Worm (Caenorhabditis elegans): ENCODE results near the gene ubc-24.

DNA sequence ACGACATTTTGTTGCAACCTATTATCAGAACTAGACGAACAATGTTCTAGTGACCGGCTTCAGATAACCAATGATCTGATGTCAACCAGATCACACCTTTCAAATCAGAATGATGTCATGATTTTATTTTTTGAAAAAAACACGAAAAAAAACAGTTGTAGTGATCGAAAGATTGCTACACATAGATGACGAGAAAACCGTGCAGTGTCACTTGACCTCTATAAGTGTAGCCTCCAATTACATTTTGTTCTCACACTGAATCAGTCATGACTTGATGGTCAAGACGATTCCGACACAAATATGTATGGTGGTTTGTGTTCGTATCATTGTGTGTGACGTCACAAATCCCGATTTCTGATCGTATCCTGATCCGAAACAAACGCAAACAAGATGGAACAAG lies 34.7 kb downstream of the ubc-24 start:
- TF ChIP-seq B0336.3 (GFP tag; IDR thresholded peaks at IDR 0.05), result no peak
- TF ChIP-seq snpc-4 (GFP tag; optimal IDR thresholded peaks at IDR 0.05), result no peak
- no peak for TF ChIP-seq snpc-4 (tag; optimal IDR thresholded peaks at IDR 0.05)
- TF ChIP-seq T07F8.4 (tag; optimal IDR thresholded peaks at IDR 0.05), result no peak
- no peak for TF ChIP-seq snpc-1.1 (tag; optimal IDR thresholded peaks at IDR 0.05; ENCODE audit: insufficient read depth)
- no peak for TF ChIP-seq ceh-79 (tag; optimal IDR thresholded peaks at IDR 0.05)
- peak; percentile 6 for TF ChIP-seq atf-7 (tag; optimal IDR thresholded peaks at IDR 0.05)
- no peak for TF ChIP-seq unc-130 (GFP tag; optimal IDR thresholded peaks at IDR 0.05)
- no peak for TF ChIP-seq F10E7.11 (tag; optimal IDR thresholded peaks at IDR 0.05)

Data from whole organism, young adult.